Worm (Caenorhabditis elegans): Measurements from ENCODE around the gene fbxb-95.

fbxb-95 gene

DNA sequence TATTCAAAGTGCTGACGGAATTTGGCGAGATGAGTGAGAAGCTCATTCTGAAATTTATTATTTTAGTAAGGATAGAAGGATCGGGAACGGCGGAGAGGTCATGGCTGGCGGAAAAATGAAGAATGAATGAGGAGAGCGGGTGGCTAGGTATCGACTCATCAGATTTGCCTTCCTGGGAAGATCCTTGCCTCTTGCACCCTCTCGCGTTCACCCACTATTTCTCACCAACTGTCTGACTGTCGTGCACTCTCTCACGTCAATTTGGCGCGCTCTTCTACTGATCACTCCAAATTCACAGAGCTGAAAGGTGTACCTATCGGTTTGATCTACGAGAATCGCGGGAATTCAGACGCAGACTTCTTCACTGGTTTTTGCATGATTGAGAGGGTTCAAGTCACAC is 6.1 kb upstream of the fbxb-95 start, which contains the start of gene fbxb-97:
Gene fbxb-97, minus strand, starts transcription at position 53 of the 400 bp plus-strand sequence.
- TF ChIP-seq zip-4 (GFP tag; optimal IDR thresholded peaks at IDR 0.05) (no peak), efl-1 (optimal IDR thresholded peaks at IDR 0.05) (peak in 1 of 2 experiments; percentile 48), efl-1 (GFP tag; optimal IDR thresholded peaks at IDR 0.05 in 1 of 2) (no peak)

- TF ChIP-seq egl-13 (tag; optimal IDR thresholded peaks at IDR 0.05), result no peak
- no peak for TF ChIP-seq jun-1 (tag; optimal IDR thresholded peaks at IDR 0.05)
- TF ChIP-seq nhr-85 (tag), result no peak
- no peak for TF ChIP-seq nhr-76 (tag; optimal IDR thresholded peaks at IDR 0.05)
- no peak for TF ChIP-seq ztf-11 (tag; optimal IDR thresholded peaks at IDR 0.05)
Observed at ce11 chrII:1850299-1850698, 3.9 kb upstream of the fbxb-95 start, which contains the start of gene fbxb-96. TSS of gene fbxb-96 (minus strand) at chrII:1850399.

ce11 chrII:1850840-1851294 is 3.3 kb upstream of the fbxb-95 start, which contains the start of gene C52E2.3:
TSS of gene C52E2.3 (plus strand) at chrII:1851244.
- TF ChIP-seq hlh-4 (tag; optimal IDR thresholded peaks at IDR 0.05) (no peak), blmp-1 (tag; optimal IDR thresholded peaks at IDR 0.05) (peak; percentile 26), elt-3 (tag; optimal IDR thresholded peaks at IDR 0.05) (peak in 5 of 6 experiments; percentile 56 to 80 (median 70)), hlh-17 (GFP tag; optimal IDR thresholded peaks at IDR 0.05; ENCODE audit: borderline replicate concordance) (no peak), elt-2 (tag; optimal IDR thresholded peaks at IDR 0.05) (peak; percentile 81), unc-98 (GFP tag; IDR thresholded peaks at IDR 0.05) (no peak), ceh-90 (tag; optimal IDR thresholded peaks at IDR 0.05) (no peak), ama-1 (optimal IDR thresholded peaks at IDR 0.05) (no peak), unc-130 (tag; optimal IDR thresholded peaks at IDR 0.05) (no peak)

ce11 chrII:1851716-1852115 is 2.5 kb upstream of the fbxb-95 start:
- TF ChIP-seq snu-23 (GFP tag; optimal IDR thresholded peaks at IDR 0.05) (no peak), unc-30 (tag; optimal IDR thresholded peaks at IDR 0.05) (no peak), rnt-1 (tag; optimal IDR thresholded peaks at IDR 0.05) (no peak), lin-35 (GFP tag; optimal IDR thresholded peaks at IDR 0.05) (peak in 1 of 2 experiments; percentile 40), efl-1 (optimal IDR thresholded peaks at IDR 0.05) (no peak), efl-1 (GFP tag; optimal IDR thresholded peaks at IDR 0.05 in 1 of 2) (peak in 1 of 2 experiments; percentile 35), ceh-88 (GFP tag; IDR thresholded peaks at IDR 0.05) (no peak), ceh-90 (tag; optimal IDR thresholded peaks at IDR 0.05) (no peak), nhr-28 (tag; optimal IDR thresholded peaks at IDR 0.05) (no peak), fos-1 (tag; optimal IDR thresholded peaks at IDR 0.05) (no peak), lsy-2 (tag; optimal IDR thresholded peaks at IDR 0.05) (peak in 1 of 2 experiments; percentile 34), tlp-1 (tag; optimal IDR thresholded peaks at IDR 0.05) (peak; percentile 84), lir-3 (tag; optimal IDR thresholded peaks at IDR 0.05; ENCODE audit: poor library complexity) (no peak), skn-1 (tag; optimal IDR thresholded peaks at IDR 0.05) (no peak), jun-1 (tag; optimal IDR thresholded peaks at IDR 0.05) (peak; percentile 92), zag-1 (tag; optimal IDR thresholded peaks at IDR 0.05) (no peak), pqm-1 (tag; optimal IDR thresholded peaks at IDR 0.05) (peak; percentile 92), mdl-1 (tag; optimal IDR thresholded peaks at IDR 0.05) (peak in 1 of 2 experiments; percentile 7), unc-130 (tag; optimal IDR thresholded peaks at IDR 0.05) (no peak), mef-2 (tag; optimal IDR thresholded peaks at IDR 0.05) (no peak), grh-1 (GFP tag; IDR thresholded peaks at IDR 0.05) (no peak), sptf-1 (tag; optimal IDR thresholded peaks at IDR 0.05) (no peak), elt-3 (tag; optimal IDR thresholded peaks at IDR 0.05) (peak in 2 of 6 experiments; percentile 68 to 69), ets-5 (GFP tag; IDR thresholded peaks at IDR 0.05) (no peak), sup-37 (GFP tag; optimal IDR thresholded peaks at IDR 0.05) (no peak), lin-14 (GFP tag; optimal IDR thresholded peaks at IDR 0.05) (peak; percentile 68), fkh-4 (tag; optimal IDR thresholded peaks at IDR 0.05; ENCODE audit: borderline replicate concordance) (no peak), unc-86 (tag; optimal IDR thresholded peaks at IDR 0.05) (no peak), lin-15B (tag; optimal IDR thresholded peaks at IDR 0.05) (no peak), lin-39 (tag; optimal IDR thresholded peaks at IDR 0.05) (no peak), egl-27 (tag; optimal IDR thresholded peaks at IDR 0.05) (no peak), swsn-7 (tag; optimal IDR thresholded peaks at IDR 0.05) (no peak), nhr-20 (tag; optimal IDR thresholded peaks at IDR 0.05) (peak; percentile 58), zip-4 (GFP tag; optimal IDR thresholded peaks at IDR 0.05) (no peak), hpl-2 (GFP tag; optimal IDR thresholded peaks at IDR 0.05) (no peak), elt-2 (tag; optimal IDR thresholded peaks at IDR 0.05) (peak; percentile 100), nhr-19 (GFP tag; conservative IDR thresholded peaks at IDR 0.05) (peak; percentile 43; the same call in 1 of the 2 replicates)

Measured in whole organism, L1 larva.